Fruit fly (Drosophila melanogaster) whole organism, prepupa: Measurements from ENCODE around the gene ex.

ENCODE experiments used
- Blimp-1 ChIP-seq: fragments of 200-800 bp; sonication (Bioruptor generic); optimal IDR thresholded peaks from 3 replicates; lab custom pipeline; 2017; ENCODE audit warnings: missing biosample characterization, missing genetic modification characterization, mild to moderate bottlenecking, moderate library complexity, missing genetic modification reagents
- CG10631 ChIP-seq: fragments of 200-800 bp; sonication (Bioruptor generic); optimal IDR thresholded peaks from 2 replicates; lab custom pipeline; 2016; ENCODE audit warnings: missing biosample characterization, missing genetic modification characterization
- CG10669 ChIP-seq: fragments of 200-800 bp; sonication (Bioruptor generic); optimal IDR thresholded peaks from 3 replicates; lab custom pipeline; 2018; ENCODE audit warnings: missing biosample characterization, mild to moderate bottlenecking, missing genetic modification characterization, moderate library complexity
- CG11294 ChIP-seq: fragments of 200-800 bp; sonication (Bioruptor generic); IDR thresholded peaks from 2 replicates; pipeline ENCODE4 v1.3.6; 2022; ENCODE audit warnings: missing biosample characterization, missing genetic modification characterization
- CG11762 ChIP-seq: fragments of 200-800 bp; sonication (Bioruptor generic); optimal IDR thresholded peaks from 3 replicates; lab custom pipeline; 2016; ENCODE audit warnings: missing biosample characterization, missing genetic modification characterization; ENCODE audit not compliant: insufficient read depth
- CG15336 ChIP-seq: fragments of 200-800 bp; sonication (Bioruptor generic); IDR thresholded peaks from 2 replicates; pipeline ENCODE4 v1.3.6; 2022; ENCODE audit warnings: missing biosample characterization, missing genetic modification characterization
- CG1621 ChIP-seq: fragments of 200-800 bp; sonication (Bioruptor generic); optimal IDR thresholded peaks from 3 replicates; lab custom pipeline; 2018; ENCODE audit warnings: missing biosample characterization, mild to moderate bottlenecking, missing genetic modification characterization
- CG16779 ChIP-seq: fragments of 200-800 bp; sonication (Bioruptor generic); optimal IDR thresholded peaks from 3 replicates; lab custom pipeline; 2017; ENCODE audit warnings: missing biosample characterization, mild to moderate bottlenecking, missing genetic modification characterization
- CG31627 ChIP-seq: fragments of 200-800 bp; sonication (Bioruptor generic); optimal IDR thresholded peaks from 3 replicates; lab custom pipeline; 2016; ENCODE audit warnings: missing biosample characterization, missing genetic modification characterization
- CG32006 ChIP-seq: fragments of 200-800 bp; sonication (Bioruptor generic); optimal IDR thresholded peaks from 3 replicates; lab custom pipeline; 2017; ENCODE audit warnings: missing biosample characterization, mild to moderate bottlenecking, missing genetic modification characterization
- CG34406 ChIP-seq: fragments of 200-800 bp; sonication (Bioruptor generic); optimal IDR thresholded peaks from 3 replicates; lab custom pipeline; 2016; ENCODE audit warnings: missing biosample characterization, missing genetic modification characterization
- CG3919 ChIP-seq: fragments of 200-800 bp; sonication (Bioruptor generic); optimal IDR thresholded peaks from 3 replicates; lab custom pipeline; 2016; ENCODE audit warnings: missing biosample characterization, missing genetic modification characterization
- CG4318 ChIP-seq: fragments of 200-800 bp; sonication (Bioruptor generic); optimal IDR thresholded peaks from 3 replicates; lab custom pipeline; 2017; ENCODE audit warnings: missing biosample characterization, mild to moderate bottlenecking, missing genetic modification characterization
- CG6163 ChIP-seq: fragments of 200-800 bp; sonication (Bioruptor generic); IDR thresholded peaks from 3 replicates; pipeline ENCODE4 v1.3.6; 2022; ENCODE audit warnings: missing biosample characterization, missing genetic modification characterization
- CG6276 ChIP-seq: fragments of 200-800 bp; sonication (Bioruptor generic); optimal IDR thresholded peaks from 2 replicates; lab custom pipeline; 2017; ENCODE audit warnings: missing biosample characterization, mild to moderate bottlenecking, missing genetic modification characterization
- CG6792 ChIP-seq: fragments of 200-800 bp; sonication (Bioruptor generic); optimal IDR thresholded peaks from 3 replicates; lab custom pipeline; 2016; ENCODE audit warnings: missing biosample characterization, missing genetic modification characterization
- CG6854 ChIP-seq: fragments of 200-800 bp; sonication (Bioruptor generic); optimal IDR thresholded peaks from 2 replicates; lab custom pipeline; 2017; ENCODE audit warnings: missing biosample characterization, mild to moderate bottlenecking, missing genetic modification characterization
- CG7368 ChIP-seq: fragments of 200-800 bp; sonication (Bioruptor generic); optimal IDR thresholded peaks from 3 replicates; lab custom pipeline; 2016; ENCODE audit warnings: missing biosample characterization, missing genetic modification characterization
- CG8119 ChIP-seq: fragments of 200-800 bp; sonication (Bioruptor generic); IDR thresholded peaks from 3 replicates; pipeline ENCODE4 v1.3.6; 2022; ENCODE audit warnings: missing biosample characterization, missing genetic modification characterization
- CG8319 ChIP-seq: fragments of 200-800 bp; sonication (Bioruptor generic); optimal IDR thresholded peaks from 3 replicates; lab custom pipeline; 2016; ENCODE audit warnings: missing biosample characterization, missing genetic modification characterization
- CG8632 ChIP-seq: fragments of 200-800 bp; sonication (Bioruptor generic); optimal IDR thresholded peaks from 3 replicates; lab custom pipeline; 2016; ENCODE audit warnings: missing biosample characterization, missing genetic modification characterization
- CG9139 ChIP-seq: fragments of 200-800 bp; sonication (Bioruptor generic); optimal IDR thresholded peaks from 3 replicates; lab custom pipeline; 2017; ENCODE audit warnings: missing biosample characterization, mild to moderate bottlenecking, missing genetic modification characterization
- Eip75B ChIP-seq: fragments of 200-800 bp; sonication (Bioruptor generic); optimal IDR thresholded peaks from 3 replicates; lab custom pipeline; 2016; ENCODE audit warnings: missing biosample characterization, missing genetic modification characterization
- Eip78C ChIP-seq: fragments of 200-800 bp; sonication (Bioruptor generic); peaks from one replicate; lab custom pipeline; 2016; ENCODE audit warnings: missing biosample characterization, missing genetic modification characterization
- Eip93F ChIP-seq: fragments of 200-800 bp; sonication (Bioruptor generic); optimal IDR thresholded peaks from 2 replicates; lab custom pipeline; 2016; ENCODE audit warnings: missing biosample characterization, mild to moderate bottlenecking, missing genetic modification characterization
- Ets21C ChIP-seq: fragments of 200-800 bp; sonication (Bioruptor generic); optimal IDR thresholded peaks from 3 replicates; lab custom pipeline; 2016; ENCODE audit warnings: missing biosample characterization, missing genetic modification characterization
- Ets96B ChIP-seq: fragments of 200-800 bp; optimal IDR thresholded peaks from 2 replicates; lab custom pipeline; 2019; ENCODE audit warnings: missing biosample characterization, mild to moderate bottlenecking, missing genetic modification characterization, moderate library complexity
- Gug ChIP-seq: fragments of 200-800 bp; sonication (Bioruptor generic); IDR thresholded peaks from 2 replicates; pipeline ENCODE4 v1.3.6; 2022; ENCODE audit warnings: missing biosample characterization, missing genetic modification characterization
- Hr38 ChIP-seq: sonication (Bioruptor generic); optimal IDR thresholded peaks from 2 replicates; lab custom pipeline; 2016; ENCODE audit warnings: missing biosample characterization, missing genetic modification characterization
- Hr39 ChIP-seq: fragments of 200-800 bp; sonication (Bioruptor generic); optimal IDR thresholded peaks from 2 replicates; lab custom pipeline; 2016; ENCODE audit warnings: missing biosample characterization, missing genetic modification characterization
- Hr4 ChIP-seq: fragments of 200-800 bp; sonication (Bioruptor generic); optimal IDR thresholded peaks from 3 replicates; lab custom pipeline; 2016; ENCODE audit warnings: missing biosample characterization, missing genetic modification characterization
- Met ChIP-seq: fragments of 200-800 bp; sonication (Bioruptor generic); optimal IDR thresholded peaks from 3 replicates; lab custom pipeline; 2016; ENCODE audit warnings: missing biosample characterization, missing genetic modification characterization
- OdsH ChIP-seq: fragments of 200-800 bp; sonication (Bioruptor generic); optimal IDR thresholded peaks from 3 replicates; lab custom pipeline; 2016; ENCODE audit warnings: missing biosample characterization, missing genetic modification characterization
- Smox ChIP-seq: fragments of 200-800 bp; sonication (Bioruptor generic); optimal IDR thresholded peaks from 3 replicates; lab custom pipeline; 2016; ENCODE audit warnings: missing biosample characterization, missing genetic modification characterization
- Sox102F ChIP-seq: fragments of 200-800 bp; sonication (Bioruptor generic); optimal IDR thresholded peaks from 2 replicates; lab custom pipeline; 2016; ENCODE audit warnings: missing biosample characterization, mild to moderate bottlenecking, missing genetic modification characterization
- Sox14 ChIP-seq: fragments of 200-800 bp; sonication (Bioruptor generic); optimal IDR thresholded peaks from 3 replicates; lab custom pipeline; 2016; ENCODE audit warnings: missing biosample characterization, missing genetic modification characterization
- Sox15 ChIP-seq: fragments of 200-800 bp; sonication (Bioruptor generic); optimal IDR thresholded peaks from 3 replicates; lab custom pipeline; 2016; ENCODE audit warnings: missing biosample characterization, missing genetic modification characterization
- acj6 ChIP-seq: fragments of 200-800 bp; sonication (Bioruptor generic); optimal IDR thresholded peaks from 3 replicates; lab custom pipeline; 2016; ENCODE audit warnings: missing biosample characterization, missing genetic modification characterization
- cyc ChIP-seq: fragments of 200-800 bp; sonication (Bioruptor generic); optimal IDR thresholded peaks from 3 replicates; lab custom pipeline; 2016; ENCODE audit warnings: missing biosample characterization, missing genetic modification characterization
- dac ChIP-seq: fragments of 200-800 bp; sonication (Bioruptor generic); optimal IDR thresholded peaks from 2 replicates; lab custom pipeline; 2017; ENCODE audit warnings: missing biosample characterization, mild to moderate bottlenecking, missing genetic modification characterization
- dsx ChIP-seq: fragments of 200-800 bp; optimal IDR thresholded peaks from 3 replicates; lab custom pipeline; 2019; ENCODE audit warnings: missing biosample characterization, mild to moderate bottlenecking, missing genetic modification characterization, moderate library complexity; ENCODE audit not compliant: poor library complexity, severe bottlenecking
- esn ChIP-seq: fragments of 200-800 bp; sonication (Bioruptor generic); optimal IDR thresholded peaks from 2 replicates; lab custom pipeline; 2016; ENCODE audit warnings: missing biosample characterization, mild to moderate bottlenecking, missing genetic modification characterization, moderate library complexity
- fd59A ChIP-seq: fragments of 200-800 bp; sonication (Bioruptor generic); optimal IDR thresholded peaks from 2 replicates; lab custom pipeline; 2017; ENCODE audit warnings: missing biosample characterization, mild to moderate bottlenecking, missing genetic modification characterization, missing genetic modification reagents
- fd85E ChIP-seq: fragments of 200-800 bp; sonication (Bioruptor generic); optimal IDR thresholded peaks from 3 replicates; lab custom pipeline; 2016; ENCODE audit warnings: missing biosample characterization, missing genetic modification characterization
- fkh ChIP-seq: fragments of 200-800 bp; sonication (Bioruptor generic); optimal IDR thresholded peaks from 3 replicates; lab custom pipeline; 2017; ENCODE audit warnings: missing biosample characterization, mild to moderate bottlenecking, missing genetic modification characterization, moderate library complexity
- lz ChIP-seq: fragments of 200-800 bp; sonication (Bioruptor generic); optimal IDR thresholded peaks from 3 replicates; lab custom pipeline; 2016; ENCODE audit warnings: missing biosample characterization, missing genetic modification characterization
- net ChIP-seq: fragments of 200-800 bp; sonication (Bioruptor generic); optimal IDR thresholded peaks from 3 replicates; lab custom pipeline; 2016; ENCODE audit warnings: missing biosample characterization, missing genetic modification characterization
- pdm3 ChIP-seq: fragments of 200-800 bp; sonication (Bioruptor generic); optimal IDR thresholded peaks from 3 replicates; lab custom pipeline; 2016; ENCODE audit warnings: missing biosample characterization, missing genetic modification characterization
- svp ChIP-seq: fragments of 200-800 bp; sonication (Bioruptor generic); peaks from one replicate; lab custom pipeline; 2016; ENCODE audit warnings: missing biosample characterization, missing genetic modification characterization
- topi ChIP-seq: fragments of 200-800 bp; sonication (Bioruptor generic); optimal IDR thresholded peaks from 3 replicates; lab custom pipeline; 2016; ENCODE audit warnings: missing biosample characterization, missing genetic modification characterization
- vri ChIP-seq: fragments of 200-800 bp; sonication (Bioruptor generic); optimal IDR thresholded peaks from 3 replicates; lab custom pipeline; 2016; ENCODE audit warnings: missing biosample characterization, mild to moderate bottlenecking, missing genetic modification characterization

Gene ex

dm6 chr2L:429680-430484 is 1.1 kb upstream of the ex start:
- TF ChIP-seq CG16779 (peak; percentile 9), vri (GFP tag; lab: Kevin White, UChicago) (peak; percentile 93), Sox15 (GFP tag; lab: Kevin White, UChicago) (peak; percentile 73), Gug (GFP tag; lab: Robert Waterston, UW) (peak; percentile 67), CG31627 (GFP tag; lab: Kevin White, UChicago) (peak; percentile 95), cyc (GFP tag; lab: Kevin White, UChicago) (peak; percentile 95), Sox102F (peak; percentile 96), CG8319 (GFP tag; lab: Kevin White, UChicago) (peak; percentile 81), CG6854 (GFP tag; lab: Kevin White, UChicago) (peak; percentile 79), CG3919 (GFP tag; lab: Kevin White, UChicago) (peak; percentile 90), acj6 (GFP tag; lab: Kevin White, UChicago) (peak; percentile 91), CG34406 (GFP tag; lab: Kevin White, UChicago) (peak; percentile 84), fd59A (GFP tag; lab: Kevin White, UChicago) (peak; percentile 78), CG1621 (tag; lab: Kevin White, UChicago) (peak; percentile 77), topi (GFP tag; lab: Kevin White, UChicago) (peak; percentile 95), Hr38 (GFP tag; lab: Kevin White, UChicago) (no peak), CG6792 (GFP tag; lab: Kevin White, UChicago) (peak; percentile 90), Hr4 (GFP tag; lab: Kevin White, UChicago) (peak; percentile 60), fkh (GFP tag; lab: Kevin White, UChicago) (no peak), OdsH (peak; percentile 87), Met (GFP tag; lab: Kevin White, UChicago) (peak; percentile 96), CG11294 (GFP tag; lab: Robert Waterston, UW) (peak; percentile 46; the same call in 1 of the 2 replicates), net (GFP tag; lab: Kevin White, UChicago) (peak; percentile 68), Ets96B (tag; lab: Kevin White, UChicago) (peak; percentile 80), Eip75B (GFP tag; lab: Kevin White, UChicago) (peak; percentile 89), CG4318 (GFP tag; lab: Kevin White, UChicago) (peak; percentile 22), Eip78C (GFP tag; lab: Kevin White, UChicago) (peak; percentile 96), Ets21C (peak; percentile 93), CG6163 (GFP tag; lab: Robert Waterston, UW) (peak; percentile 89), CG32006 (GFP tag; lab: Kevin White, UChicago) (peak; percentile 76), CG10631 (GFP tag; lab: Kevin White, UChicago) (peak; percentile 89), CG9139 (GFP tag; lab: Kevin White, UChicago) (peak; percentile 60), svp (GFP tag; lab: Kevin White, UChicago) (peak; percentile 98), CG6276 (GFP tag; lab: Kevin White, UChicago) (peak; percentile 42), Sox14 (GFP tag; lab: Kevin White, UChicago) (peak; percentile 93), fd85E (GFP tag; lab: Kevin White, UChicago) (peak; percentile 71), CG8119 (peak; percentile 71), CG10669 (GFP tag; lab: Kevin White, UChicago) (peak; percentile 72), CG11762 (GFP tag; lab: Kevin White, UChicago) (peak; percentile 51), dsx (GFP tag; lab: Kevin White, UChicago) (peak; percentile 65), Blimp-1 (GFP tag; lab: Kevin White, UChicago) (peak; percentile 80), Hr39 (GFP tag; lab: Kevin White, UChicago) (peak; percentile 95), lz (GFP tag; lab: Kevin White, UChicago) (peak; percentile 94), esn (GFP tag; lab: Kevin White, UChicago) (peak; percentile 96), CG7368 (GFP tag; lab: Kevin White, UChicago) (peak; percentile 77), CG15336 (peak; percentile 66; the same call in 1 of the 2 replicates), pdm3 (GFP tag; lab: Kevin White, UChicago) (peak; percentile 90), Smox (GFP tag; lab: Kevin White, UChicago) (peak; percentile 93), Eip93F (peak; percentile 91), CG8632 (GFP tag; lab: Kevin White, UChicago) (peak; percentile 81), dac (no peak)
